Fruit fly (Drosophila melanogaster) whole organism, prepupa: ENCODE results near the gene RpS8.
A peak's percentile ranks its signal among the peaks of the same experiment; 100 is the strongest.

Experiments
- CG10631 ChIP-seq: fragments of 200-800 bp; sonication (Bioruptor generic); optimal IDR thresholded peaks from 2 replicates; lab custom pipeline; 2016; ENCODE audit warnings: missing biosample characterization, missing genetic modification characterization
- CG10669 ChIP-seq: fragments of 200-800 bp; sonication (Bioruptor generic); optimal IDR thresholded peaks from 3 replicates; lab custom pipeline; 2018; ENCODE audit warnings: missing biosample characterization, mild to moderate bottlenecking, missing genetic modification characterization, moderate library complexity
- CG11294 ChIP-seq: fragments of 200-800 bp; sonication (Bioruptor generic); IDR thresholded peaks from 2 replicates; pipeline ENCODE4 v1.3.6; 2022; ENCODE audit warnings: missing biosample characterization, missing genetic modification characterization
- CG11902 ChIP-seq: fragments of 200-800 bp; sonication (Bioruptor generic); optimal IDR thresholded peaks from 3 replicates; lab custom pipeline; 2016; ENCODE audit warnings: missing biosample characterization, missing genetic modification characterization
- CG15336 ChIP-seq: fragments of 200-800 bp; sonication (Bioruptor generic); IDR thresholded peaks from 2 replicates; pipeline ENCODE4 v1.3.6; 2022; ENCODE audit warnings: missing biosample characterization, missing genetic modification characterization
- CG16779 ChIP-seq: fragments of 200-800 bp; sonication (Bioruptor generic); optimal IDR thresholded peaks from 3 replicates; lab custom pipeline; 2017; ENCODE audit warnings: missing biosample characterization, mild to moderate bottlenecking, missing genetic modification characterization
- CG32006 ChIP-seq: fragments of 200-800 bp; sonication (Bioruptor generic); optimal IDR thresholded peaks from 3 replicates; lab custom pipeline; 2017; ENCODE audit warnings: missing biosample characterization, mild to moderate bottlenecking, missing genetic modification characterization
- CG4318 ChIP-seq: fragments of 200-800 bp; sonication (Bioruptor generic); optimal IDR thresholded peaks from 3 replicates; lab custom pipeline; 2017; ENCODE audit warnings: missing biosample characterization, mild to moderate bottlenecking, missing genetic modification characterization
- CG6276 ChIP-seq: fragments of 200-800 bp; sonication (Bioruptor generic); optimal IDR thresholded peaks from 2 replicates; lab custom pipeline; 2017; ENCODE audit warnings: missing biosample characterization, mild to moderate bottlenecking, missing genetic modification characterization
- CG6792 ChIP-seq: fragments of 200-800 bp; sonication (Bioruptor generic); optimal IDR thresholded peaks from 3 replicates; lab custom pipeline; 2016; ENCODE audit warnings: missing biosample characterization, missing genetic modification characterization
- CG6854 ChIP-seq: fragments of 200-800 bp; sonication (Bioruptor generic); optimal IDR thresholded peaks from 2 replicates; lab custom pipeline; 2017; ENCODE audit warnings: missing biosample characterization, mild to moderate bottlenecking, missing genetic modification characterization
- CG7368 ChIP-seq: fragments of 200-800 bp; sonication (Bioruptor generic); optimal IDR thresholded peaks from 3 replicates; lab custom pipeline; 2016; ENCODE audit warnings: missing biosample characterization, missing genetic modification characterization
- CG8119 ChIP-seq: fragments of 200-800 bp; sonication (Bioruptor generic); IDR thresholded peaks from 3 replicates; pipeline ENCODE4 v1.3.6; 2022; ENCODE audit warnings: missing biosample characterization, missing genetic modification characterization
- Eip75B ChIP-seq: fragments of 200-800 bp; sonication (Bioruptor generic); optimal IDR thresholded peaks from 3 replicates; lab custom pipeline; 2016; ENCODE audit warnings: missing biosample characterization, missing genetic modification characterization
- Eip78C ChIP-seq: fragments of 200-800 bp; sonication (Bioruptor generic); peaks from one replicate; lab custom pipeline; 2016; ENCODE audit warnings: missing biosample characterization, missing genetic modification characterization
- Ets21C ChIP-seq: fragments of 200-800 bp; sonication (Bioruptor generic); optimal IDR thresholded peaks from 3 replicates; lab custom pipeline; 2016; ENCODE audit warnings: missing biosample characterization, missing genetic modification characterization
- Gug ChIP-seq: fragments of 200-800 bp; sonication (Bioruptor generic); IDR thresholded peaks from 2 replicates; pipeline ENCODE4 v1.3.6; 2022; ENCODE audit warnings: missing biosample characterization, missing genetic modification characterization
- Hr38 ChIP-seq: sonication (Bioruptor generic); optimal IDR thresholded peaks from 2 replicates; lab custom pipeline; 2016; ENCODE audit warnings: missing biosample characterization, missing genetic modification characterization
- Hr39 ChIP-seq: fragments of 200-800 bp; sonication (Bioruptor generic); optimal IDR thresholded peaks from 2 replicates; lab custom pipeline; 2016; ENCODE audit warnings: missing biosample characterization, missing genetic modification characterization
- Hr4 ChIP-seq: fragments of 200-800 bp; sonication (Bioruptor generic); optimal IDR thresholded peaks from 3 replicates; lab custom pipeline; 2016; ENCODE audit warnings: missing biosample characterization, missing genetic modification characterization
- OdsH ChIP-seq: fragments of 200-800 bp; sonication (Bioruptor generic); optimal IDR thresholded peaks from 3 replicates; lab custom pipeline; 2016; ENCODE audit warnings: missing biosample characterization, missing genetic modification characterization
- Smox ChIP-seq: fragments of 200-800 bp; sonication (Bioruptor generic); optimal IDR thresholded peaks from 3 replicates; lab custom pipeline; 2016; ENCODE audit warnings: missing biosample characterization, missing genetic modification characterization
- Sox15 ChIP-seq: fragments of 200-800 bp; sonication (Bioruptor generic); optimal IDR thresholded peaks from 3 replicates; lab custom pipeline; 2016; ENCODE audit warnings: missing biosample characterization, missing genetic modification characterization
- achi ChIP-seq: fragments of 200-800 bp; sonication (Bioruptor generic); optimal IDR thresholded peaks from 3 replicates; lab custom pipeline; 2016; ENCODE audit warnings: missing biosample characterization, missing genetic modification characterization
- acj6 ChIP-seq: fragments of 200-800 bp; sonication (Bioruptor generic); optimal IDR thresholded peaks from 3 replicates; lab custom pipeline; 2016; ENCODE audit warnings: missing biosample characterization, missing genetic modification characterization
- cyc ChIP-seq: fragments of 200-800 bp; sonication (Bioruptor generic); optimal IDR thresholded peaks from 3 replicates; lab custom pipeline; 2016; ENCODE audit warnings: missing biosample characterization, missing genetic modification characterization
- dac ChIP-seq: fragments of 200-800 bp; sonication (Bioruptor generic); optimal IDR thresholded peaks from 2 replicates; lab custom pipeline; 2017; ENCODE audit warnings: missing biosample characterization, mild to moderate bottlenecking, missing genetic modification characterization
- eg ChIP-seq: fragments of 200-800 bp; sonication (Bioruptor generic); IDR thresholded peaks from 3 replicates; pipeline ENCODE4 v1.3.6; 2022; ENCODE audit warnings: missing biosample characterization, missing genetic modification characterization
- esn ChIP-seq: fragments of 200-800 bp; sonication (Bioruptor generic); optimal IDR thresholded peaks from 2 replicates; lab custom pipeline; 2016; ENCODE audit warnings: missing biosample characterization, mild to moderate bottlenecking, missing genetic modification characterization, moderate library complexity
- fkh ChIP-seq: fragments of 200-800 bp; sonication (Bioruptor generic); optimal IDR thresholded peaks from 3 replicates; lab custom pipeline; 2017; ENCODE audit warnings: missing biosample characterization, mild to moderate bottlenecking, missing genetic modification characterization, moderate library complexity
- lz ChIP-seq: fragments of 200-800 bp; sonication (Bioruptor generic); optimal IDR thresholded peaks from 3 replicates; lab custom pipeline; 2016; ENCODE audit warnings: missing biosample characterization, missing genetic modification characterization
- spab ChIP-seq: fragments of 200-800 bp; sonication (Bioruptor generic); optimal IDR thresholded peaks from 2 replicates; lab custom pipeline; 2017; ENCODE audit warnings: missing biosample characterization, mild to moderate bottlenecking, missing genetic modification characterization, missing genetic modification reagents
- svp ChIP-seq: fragments of 200-800 bp; sonication (Bioruptor generic); peaks from one replicate; lab custom pipeline; 2016; ENCODE audit warnings: missing biosample characterization, missing genetic modification characterization
- topi ChIP-seq: fragments of 200-800 bp; sonication (Bioruptor generic); optimal IDR thresholded peaks from 3 replicates; lab custom pipeline; 2016; ENCODE audit warnings: missing biosample characterization, missing genetic modification characterization
- vri ChIP-seq: fragments of 200-800 bp; sonication (Bioruptor generic); optimal IDR thresholded peaks from 3 replicates; lab custom pipeline; 2016; ENCODE audit warnings: missing biosample characterization, mild to moderate bottlenecking, missing genetic modification characterization

Gene RpS8

dm6 chr3R:29898588-29898987 is 37.2 kb downstream of the RpS8 start:
- TF ChIP-seq esn (GFP tag; lab: Kevin White, UChicago) = no peak
- TF ChIP-seq CG6792 (GFP tag; lab: Kevin White, UChicago) = no peak
- no peak for TF ChIP-seq CG4318
- no peak for TF ChIP-seq vri
- peak; percentile 46 for TF ChIP-seq Hr4
- TF ChIP-seq CG15336 (GFP tag; lab: Robert Waterston, UW) = peak; percentile 59
- TF ChIP-seq eg (GFP tag; lab: Robert Waterston, UW) = peak; percentile 31; the same call in 1 of the 3 replicates
- no peak for TF ChIP-seq Hr38 (GFP tag; lab: Kevin White, UChicago)
- TF ChIP-seq Gug (GFP tag; lab: Robert Waterston, UW) = no peak
- peak; percentile 46 for TF ChIP-seq CG32006 (GFP tag; lab: Kevin White, UChicago)
- TF ChIP-seq CG16779 (tag; lab: Kevin White, UChicago) = no peak
- TF ChIP-seq CG8119 (GFP tag; lab: Robert Waterston, UW) = peak; percentile 54; the same call in 1 of the 3 replicates
- TF ChIP-seq CG11294 (GFP tag; lab: Robert Waterston, UW) = peak; percentile 45
- TF ChIP-seq Ets21C (GFP tag; lab: Kevin White, UChicago) = no peak
- TF ChIP-seq achi = no peak
- no peak for TF ChIP-seq fkh (GFP tag; lab: Kevin White, UChicago)
- peak; percentile 20 for TF ChIP-seq CG6276
- TF ChIP-seq acj6 = no peak
- TF ChIP-seq Smox (GFP tag; lab: Kevin White, UChicago) = no peak
- TF ChIP-seq, all 60 proteins: peak for 7

dm6 chr3R:29899635-29900034 is 38.3 kb downstream of the RpS8 start:
- TF ChIP-seq spab (GFP tag; lab: Kevin White, UChicago) (no peak), CG16779 (tag; lab: Kevin White, UChicago) (no peak), dac (GFP tag; lab: Kevin White, UChicago) (no peak), CG11294 (GFP tag; lab: Robert Waterston, UW) (no peak), Eip75B (GFP tag; lab: Kevin White, UChicago) (no peak), achi (no peak), CG15336 (GFP tag; lab: Robert Waterston, UW) (no peak), lz (GFP tag; lab: Kevin White, UChicago) (no peak), OdsH (GFP tag; lab: Kevin White, UChicago) (no peak), CG6854 (GFP tag; lab: Kevin White, UChicago) (no peak), CG10631 (GFP tag; lab: Kevin White, UChicago) (no peak), Hr38 (GFP tag; lab: Kevin White, UChicago) (no peak), topi (GFP tag; lab: Kevin White, UChicago) (no peak), CG32006 (GFP tag; lab: Kevin White, UChicago) (no peak), svp (GFP tag; lab: Kevin White, UChicago) (no peak)
- TF ChIP-seq, all 60 proteins: peak for 0

- TF ChIP-seq cyc (GFP tag; lab: Kevin White, UChicago) = peak; percentile 11
- TF ChIP-seq Eip78C (GFP tag; lab: Kevin White, UChicago) = peak; percentile 60
- TF ChIP-seq Hr39 = peak; percentile 2
- TF ChIP-seq eg (GFP tag; lab: Robert Waterston, UW) = no peak
- TF ChIP-seq fkh (GFP tag; lab: Kevin White, UChicago) = peak; percentile 30
Observed at dm6 chr3R:29903775-29904356, 42.5 kb downstream of the RpS8 start, which contains the start of gene CG15517. Gene CG15517 (minus strand): TSS chr3R:29903825.

- TF ChIP-seq Eip78C (GFP tag; lab: Kevin White, UChicago) (peak; percentile 33), achi (no peak)
Observed at dm6 chr3R:29905164-29905563, 43.8 kb downstream of the RpS8 start, which contains the start of gene CG15515. Gene CG15515 (plus strand): TSS chr3R:29905464.

- TF ChIP-seq topi (GFP tag; lab: Kevin White, UChicago) = no peak
- no peak for TF ChIP-seq CG11902 (GFP tag; lab: Kevin White, UChicago)
- TF ChIP-seq Hr38 (GFP tag; lab: Kevin White, UChicago) = no peak
- TF ChIP-seq CG10669 (GFP tag; lab: Kevin White, UChicago) = no peak
- TF ChIP-seq CG7368 (GFP tag; lab: Kevin White, UChicago) = no peak
- TF ChIP-seq CG6792 (GFP tag; lab: Kevin White, UChicago) = no peak
- no peak for TF ChIP-seq Sox15 (GFP tag; lab: Kevin White, UChicago)
- TF ChIP-seq Hr4 = no peak
- no peak for TF ChIP-seq CG6276
- no peak for TF ChIP-seq CG6854 (GFP tag; lab: Kevin White, UChicago)
Observed at dm6 chr3R:29907601-29908175, 46.3 kb downstream of the RpS8 start, which contains the start of gene CG31036. Gene CG31036 (plus strand): TSS chr3R:29908107.
